Worm (Caenorhabditis elegans) whole organism, L1 larva: Measurements from ENCODE around the gene cdh-10.

ENCODE experiments used
- lin-15B ChIP-seq: fragments of 150-350 bp; sonication (generic microtip); optimal IDR thresholded peaks from 3 replicates; lab custom pipeline; 2014; ENCODE audit warnings: missing biosample characterization, missing genetic modification characterization
- mdl-1 ChIP-seq, 2 experiments: fragments of 150-350 bp; optimal IDR thresholded peaks; 2 replicates each; lab custom pipeline; 2014 to 2017; ENCODE audit warnings: missing biosample characterization in 2 of 2, missing genetic modification characterization in 2 of 2, inconsistent platforms in 1 of 2
- nhr-76 ChIP-seq: sonication (generic microtip); optimal IDR thresholded peaks from 2 replicates; lab custom pipeline; 2017; ENCODE audit warnings: missing biosample characterization, missing genetic modification characterization
- skn-1 ChIP-seq: fragments of 150-350 bp; optimal IDR thresholded peaks from 2 replicates; lab custom pipeline; 2014; ENCODE audit warnings: missing biosample characterization, missing genetic modification characterization

DNA sequence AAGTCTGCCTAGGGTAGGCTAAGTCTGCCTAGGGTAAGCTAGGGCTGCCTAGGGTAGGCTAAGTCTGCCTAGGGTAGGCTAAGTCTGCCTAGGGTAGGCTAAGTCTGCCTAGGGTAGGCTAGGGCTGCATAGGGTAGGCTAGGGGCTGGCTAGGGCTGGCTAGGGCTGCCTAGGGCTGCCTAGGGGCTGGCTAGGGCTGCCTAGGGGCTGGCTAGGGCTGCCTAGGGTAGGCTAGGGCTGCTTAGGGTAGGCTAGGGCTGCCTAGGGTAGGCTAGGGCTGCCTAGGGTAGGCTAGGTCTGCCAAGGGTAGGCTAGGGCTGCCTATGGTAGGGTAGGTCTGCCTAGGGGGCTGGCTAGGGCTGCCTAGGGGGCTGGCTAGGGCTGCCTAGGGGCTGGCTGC, 64.9 kb downstream of the cdh-10 start:
- TF ChIP-seq lin-15B (tag; lab: Kevin White, UChicago) (no peak), skn-1 (tag; lab: Kevin White, UChicago) (no peak), nhr-76 (tag; lab: Kevin White, UChicago) (no peak), mdl-1 (tag; optimal IDR thresholded peaks at IDR 0.05; lab: Kevin White, UChicago) (no peak)
